Worm (Caenorhabditis elegans) whole organism, late embryonic: ENCODE measurements around the gene Y70C5A.2.
A peak's percentile ranks its signal among the peaks of the same experiment; 100 is the strongest.

ENCODE experiments used
- C08G9.2 ChIP-seq: sonication (generic microtip); optimal IDR thresholded peaks from 2 replicates; lab custom pipeline; 2016; ENCODE audit warnings: mild to moderate bottlenecking, missing genetic modification characterization, moderate library complexity, missing compliant biosample characterization
- F13H6.1 ChIP-seq: sonication (generic microtip); optimal IDR thresholded peaks from 2 replicates; lab custom pipeline; 2016; ENCODE audit warnings: missing genetic modification characterization, missing compliant biosample characterization
- K02D7.2 ChIP-seq: sonication (generic microtip); optimal IDR thresholded peaks from 2 replicates; lab custom pipeline; 2017; ENCODE audit warnings: mild to moderate bottlenecking, missing genetic modification characterization, missing compliant biosample characterization
- T23F11.4 ChIP-seq: fragments of 200-800 bp; sonication (Bioruptor generic); optimal IDR thresholded peaks from 2 replicates; lab custom pipeline; 2018; ENCODE audit warnings: mild to moderate bottlenecking, missing genetic modification characterization, missing compliant biosample characterization
- ahr-1 ChIP-seq: sonication (generic microtip); optimal IDR thresholded peaks from 2 replicates; lab custom pipeline; 2016; ENCODE audit warnings: missing genetic modification characterization, missing compliant biosample characterization
- ama-1 ChIP-seq: fragments of 150-350 bp; optimal IDR thresholded peaks from 2 replicates; lab custom pipeline; 2014
- ceh-2 ChIP-seq: sonication (generic microtip); optimal IDR thresholded peaks from 2 replicates; lab custom pipeline; 2016; ENCODE audit warnings: missing genotype, missing genetic modification characterization, missing compliant biosample characterization
- ceh-22 ChIP-seq: sonication (generic microtip); optimal IDR thresholded peaks from 2 replicates; lab custom pipeline; 2017; ENCODE audit warnings: missing biosample characterization, missing genetic modification characterization
- ceh-24 ChIP-seq: sonication (generic microtip); optimal IDR thresholded peaks from 2 replicates; lab custom pipeline; 2016; ENCODE audit warnings: mild to moderate bottlenecking, missing genetic modification characterization, missing compliant biosample characterization
- ceh-31 ChIP-seq: sonication (generic microtip); optimal IDR thresholded peaks from 2 replicates; lab custom pipeline; 2016; ENCODE audit warnings: missing genetic modification characterization, missing compliant biosample characterization
- ceh-45 ChIP-seq: fragments of 200-800 bp; sonication (Bioruptor generic); IDR thresholded peaks from 2 replicates; pipeline ENCODE4 v1.3.6; 2022; ENCODE audit warnings: missing genetic modification reagents, missing genetic modification characterization, missing compliant biosample characterization
- ceh-9 ChIP-seq: sonication (generic microtip); optimal IDR thresholded peaks from 2 replicates; lab custom pipeline; 2016; ENCODE audit warnings: mild to moderate bottlenecking, missing genetic modification characterization, inconsistent platforms, missing compliant biosample characterization
- dve-1 ChIP-seq: sonication (generic microtip); optimal IDR thresholded peaks from 2 replicates; lab custom pipeline; 2017; ENCODE audit warnings: antibody characterized with exemption, mild to moderate bottlenecking, missing genetic modification characterization, missing compliant biosample characterization
- elt-2 ChIP-seq: sonication (generic microtip); optimal IDR thresholded peaks from 2 replicates; lab custom pipeline; 2016; ENCODE audit warnings: missing genetic modification reagents, missing genetic modification characterization, missing compliant biosample characterization
- elt-4 ChIP-seq: sonication (generic microtip); optimal IDR thresholded peaks from 2 replicates; lab custom pipeline; 2016; ENCODE audit warnings: missing genetic modification characterization, missing compliant biosample characterization
- fkh-10 ChIP-seq: fragments of 150-350 bp; optimal IDR thresholded peaks from 2 replicates; lab custom pipeline; 2014; ENCODE audit warnings: missing biosample characterization, missing genetic modification reagents, missing genetic modification characterization
- hlh-15 ChIP-seq: sonication (generic microtip); optimal IDR thresholded peaks from 2 replicates; lab custom pipeline; 2016; ENCODE audit warnings: missing genetic modification characterization, missing compliant biosample characterization
- hlh-30 ChIP-seq: sonication (generic microtip); optimal IDR thresholded peaks from 2 replicates; lab custom pipeline; 2017; ENCODE audit warnings: antibody characterized with exemption, missing genetic modification characterization, missing compliant biosample characterization; ENCODE audit not compliant: insufficient read depth
- hlh-8 ChIP-seq: sonication (generic microtip); optimal IDR thresholded peaks from 2 replicates; lab custom pipeline; 2016; ENCODE audit warnings: missing genotype, missing genetic modification characterization, missing compliant biosample characterization
- lim-6 ChIP-seq: sonication (generic microtip); optimal IDR thresholded peaks from 2 replicates; lab custom pipeline; 2016; ENCODE audit warnings: missing genetic modification characterization, missing compliant biosample characterization
- madf-2 ChIP-seq: sonication (generic microtip); optimal IDR thresholded peaks from 2 replicates; lab custom pipeline; 2017; ENCODE audit warnings: missing genetic modification characterization, missing compliant biosample characterization
- mec-3 ChIP-seq: sonication (generic microtip); optimal IDR thresholded peaks from 2 replicates; lab custom pipeline; 2016; ENCODE audit warnings: borderline replicate concordance, missing genetic modification characterization, missing compliant biosample characterization
- nfya-1 ChIP-seq: sonication (generic microtip); optimal IDR thresholded peaks from 2 replicates; lab custom pipeline; 2017; ENCODE audit warnings: missing genetic modification characterization, mild to moderate bottlenecking, missing compliant biosample characterization, antibody characterized with exemption, moderate library complexity
- pag-3 ChIP-seq: sonication (generic microtip); optimal IDR thresholded peaks from 2 replicates; lab custom pipeline; 2016; ENCODE audit warnings: missing compliant biosample characterization, missing genetic modification characterization, borderline replicate concordance
- pat-9 ChIP-seq: fragments of 200-800 bp; sonication (Bioruptor generic); optimal IDR thresholded peaks from 2 replicates; lab custom pipeline; 2018; ENCODE audit warnings: mild to moderate bottlenecking, missing genetic modification characterization, moderate library complexity, missing compliant biosample characterization
- pha-4 ChIP-seq: fragments of 150-350 bp; optimal IDR thresholded peaks from 2 replicates; lab custom pipeline; 2018; ENCODE audit warnings: missing biosample characterization, missing genetic modification reagents, missing genetic modification characterization
- rnt-1 ChIP-seq: sonication (generic microtip); optimal IDR thresholded peaks from 2 replicates; lab custom pipeline; 2016; ENCODE audit warnings: missing genetic modification characterization, missing compliant biosample characterization
- sdc-2 ChIP-seq: sonication (generic microtip); optimal IDR thresholded peaks from 2 replicates; lab custom pipeline; 2016; ENCODE audit warnings: missing genotype, missing genetic modification characterization, missing compliant biosample characterization
- sox-2 ChIP-seq: fragments of 200-800 bp; sonication (Bioruptor generic); IDR thresholded peaks from 2 replicates; pipeline ENCODE4 v1.3.6; 2022; ENCODE audit warnings: missing genetic modification reagents, missing genetic modification characterization, missing compliant biosample characterization
- syd-9 ChIP-seq: sonication (generic microtip); optimal IDR thresholded peaks from 2 replicates; lab custom pipeline; 2016; ENCODE audit warnings: mild to moderate bottlenecking, missing genetic modification characterization, moderate library complexity, missing compliant biosample characterization
- tbx-2 ChIP-seq: sonication (generic microtip); optimal IDR thresholded peaks from 2 replicates; lab custom pipeline; 2016; ENCODE audit warnings: missing genetic modification characterization, missing compliant biosample characterization
- zip-5 ChIP-seq: sonication (generic microtip); optimal IDR thresholded peaks from 2 replicates; lab custom pipeline; 2016; ENCODE audit warnings: missing genetic modification characterization, missing compliant biosample characterization
- ztf-16 ChIP-seq: sonication (generic microtip); optimal IDR thresholded peaks from 2 replicates; lab custom pipeline; 2017; ENCODE audit warnings: missing genetic modification characterization, missing compliant biosample characterization

Gene Y70C5A.2

ce11 chrV:16600623-16601022, 22.4 kb downstream of the Y70C5A.2 start, which contains the start of gene T03E6.9:
TSS of gene T03E6.9 (minus strand) at chrV:16600723.
- no peak for TF ChIP-seq ceh-24 (tag; lab: Kevin White, UChicago)
- TF ChIP-seq ahr-1 (tag; lab: Kevin White, UChicago) = no peak
- no peak for TF ChIP-seq elt-2 (tag; lab: Kevin White, UChicago)
- no peak for TF ChIP-seq pat-9 (tag; lab: Kevin White, UChicago)
- no peak for TF ChIP-seq tbx-2 (tag; lab: Kevin White, UChicago)
- TF ChIP-seq F13H6.1 (tag; lab: Kevin White, UChicago) = no peak
- TF ChIP-seq ama-1 (lab: Kevin White, UChicago) = no peak
- no peak for TF ChIP-seq pha-4 (tag; lab: Kevin White, UChicago)
- no peak for TF ChIP-seq sox-2 (GFP tag; lab: Robert Waterston, UW)

ce11 chrV:16599835-16600234, 23.2 kb downstream of the Y70C5A.2 start:
- TF ChIP-seq nfya-1 (peak; percentile 64), C08G9.2 (tag; lab: Kevin White, UChicago) (no peak), lim-6 (tag; lab: Kevin White, UChicago) (no peak), sdc-2 (no peak), ceh-22 (no peak)

ce11 chrV:16598437-16598836, 24.6 kb downstream of the Y70C5A.2 start:
- TF ChIP-seq hlh-30 (tag; lab: Kevin White, UChicago) (peak; percentile 84), rnt-1 (tag; lab: Kevin White, UChicago) (peak; percentile 13), pag-3 (no peak), T23F11.4 (GFP tag; lab: Kevin White, UChicago) (no peak), hlh-8 (tag; lab: Kevin White, UChicago) (peak; percentile 28), K02D7.2 (tag; lab: Kevin White, UChicago) (no peak), pat-9 (tag; lab: Kevin White, UChicago) (peak; percentile 5), zip-5 (tag; lab: Kevin White, UChicago) (no peak)

ce11 chrV:16596102-16596501, 26.9 kb downstream of the Y70C5A.2 start:
- TF ChIP-seq C08G9.2 (tag; lab: Kevin White, UChicago) (no peak), elt-2 (tag; lab: Kevin White, UChicago) (peak; percentile 50)

ce11 chrV:16595140-16595791, 27.7 kb downstream of the Y70C5A.2 start, which contains the start of gene cpl-1:
TSS of gene cpl-1 (minus strand) at chrV:16595346.
- TF ChIP-seq elt-2 (tag; lab: Kevin White, UChicago) = peak; percentile 82
- no peak for TF ChIP-seq rnt-1 (tag; lab: Kevin White, UChicago)

- TF ChIP-seq dve-1 (tag; lab: Kevin White, UChicago) = no peak
- TF ChIP-seq hlh-15 (tag; lab: Kevin White, UChicago) = no peak
- TF ChIP-seq sox-2 (GFP tag; lab: Robert Waterston, UW) = no peak
- no peak for TF ChIP-seq pag-3
- no peak for TF ChIP-seq C08G9.2 (tag; lab: Kevin White, UChicago)
- TF ChIP-seq ceh-9 = no peak
- no peak for TF ChIP-seq elt-4 (tag; lab: Kevin White, UChicago)
- TF ChIP-seq ztf-16 (tag; lab: Kevin White, UChicago) = no peak
- no peak for TF ChIP-seq ceh-45
- no peak for TF ChIP-seq ceh-31 (tag; lab: Kevin White, UChicago)
- TF ChIP-seq syd-9 (tag; lab: Kevin White, UChicago) = no peak
- no peak for TF ChIP-seq mec-3 (tag; lab: Kevin White, UChicago)
- no peak for TF ChIP-seq fkh-10 (GFP tag; lab: Kevin White, UChicago)
- no peak for TF ChIP-seq F13H6.1 (tag; lab: Kevin White, UChicago)
- no peak for TF ChIP-seq T23F11.4 (GFP tag; lab: Kevin White, UChicago)
- TF ChIP-seq pha-4 (tag; lab: Kevin White, UChicago) = no peak
- no peak for TF ChIP-seq madf-2
- TF ChIP-seq ama-1 (lab: Kevin White, UChicago) = no peak
- no peak for TF ChIP-seq ceh-2 (tag; lab: Kevin White, UChicago)
Observed at ce11 chrV:16594514-16594913, 28.5 kb downstream of the Y70C5A.2 start.
